Fruit fly (Drosophila melanogaster) Kc167 (cell line): ENCODE measurements around the gene TwdlZ.

Experiments
- Sin3A ChIP-seq: fragments of >200 bp; optimal IDR thresholded peaks from 2 replicates; lab custom pipeline; 2018; ENCODE audit warnings: missing external identifiers
- h ChIP-seq: fragments of >200 bp; optimal IDR thresholded peaks from 3 replicates; lab custom pipeline; 2018; ENCODE audit warnings: missing external identifiers
- insv ChIP-seq: fragments of >200 bp; optimal IDR thresholded peaks from 3 replicates; lab custom pipeline; 2018; ENCODE audit warnings: missing external identifiers
- psq ChIP-seq: fragments of >200 bp; optimal IDR thresholded peaks from 2 replicates; lab custom pipeline; 2017; ENCODE audit warnings: missing external identifiers
- ttk ChIP-seq: sonication (Bioruptor generic); optimal IDR thresholded peaks from 2 replicates; lab custom pipeline; 2017; ENCODE audit warnings: missing external identifiers

DNA sequence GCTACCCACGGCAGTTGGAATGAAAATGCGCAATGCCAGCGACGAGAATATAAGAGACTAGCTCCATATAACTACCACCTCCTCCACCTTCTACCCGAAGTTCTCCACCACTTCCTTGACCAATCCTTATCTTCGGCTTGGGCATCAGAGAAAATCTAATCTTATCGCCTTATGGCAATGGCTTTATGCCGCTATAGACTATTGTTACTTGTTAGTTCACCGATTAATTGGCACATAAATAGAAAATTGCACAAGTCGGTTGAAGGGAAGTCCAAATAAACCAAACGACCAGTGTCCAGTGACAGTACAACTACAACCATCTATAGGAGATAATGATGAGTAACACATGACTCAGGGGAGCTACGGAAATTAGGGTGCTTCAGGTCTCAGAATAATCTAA is 36.0 kb upstream of the TwdlZ start, which contains the start of gene sphe:
- TF ChIP-seq psq (lab: Kevin White, UChicago) (no peak), h (lab: Kevin White, UChicago) (no peak), ttk (no peak), insv (lab: Kevin White, UChicago) (no peak), Sin3A (lab: Kevin White, UChicago) (no peak)
